Worm (Caenorhabditis elegans) whole organism, young adult: Measurements from ENCODE around the gene msrp-4.
"Not testable (repeated sequence)": the region's sequence is repeated elsewhere in the genome, so short reads cannot be mapped to it uniquely, and the experiment has no call there.

Source experiments
- B0336.3 ChIP-seq: fragments of 200-800 bp; sonication (Bioruptor generic); IDR thresholded peaks from 2 replicates; pipeline ENCODE4 v1.3.6; 2022; ENCODE audit warnings: missing genetic modification characterization, missing compliant biosample characterization
- C17E4.6 ChIP-seq: fragments of 200-800 bp; sonication (Bioruptor generic); IDR thresholded peaks from 2 replicates; pipeline ENCODE4 v1.3.6; 2022; ENCODE audit warnings: missing genetic modification reagents, missing genetic modification characterization, missing compliant biosample characterization
- D2030.7 ChIP-seq: fragments of 200-800 bp; sonication (Bioruptor generic); IDR thresholded peaks from 2 replicates; pipeline ENCODE4 v1.3.6; 2022; ENCODE audit warnings: missing genetic modification reagents, missing genetic modification characterization, missing compliant biosample characterization
- F10E7.11 ChIP-seq: sonication (generic microtip); optimal IDR thresholded peaks from 2 replicates; lab custom pipeline; 2017; ENCODE audit warnings: mild to moderate bottlenecking, missing genetic modification characterization, moderate library complexity, missing compliant biosample characterization
- F22D6.2 ChIP-seq: sonication (generic microtip); optimal IDR thresholded peaks from 2 replicates; lab custom pipeline; 2016; ENCODE audit warnings: mild to moderate bottlenecking, missing genetic modification characterization, missing compliant biosample characterization
- F23B12.7 ChIP-seq: sonication (generic microtip); optimal IDR thresholded peaks from 2 replicates; lab custom pipeline; 2017; ENCODE audit warnings: missing genetic modification characterization, mild to moderate bottlenecking, missing compliant biosample characterization, antibody characterized with exemption, moderate library complexity; ENCODE audit not compliant: insufficient read depth
- F52B5.7 ChIP-seq: sonication (generic microtip); optimal IDR thresholded peaks from 2 replicates; lab custom pipeline; 2016; ENCODE audit warnings: mild to moderate bottlenecking, missing genetic modification characterization, missing compliant biosample characterization
- T07F8.4 ChIP-seq: sonication (generic microtip); optimal IDR thresholded peaks from 2 replicates; lab custom pipeline; 2016; ENCODE audit warnings: mild to moderate bottlenecking, missing genetic modification characterization, moderate library complexity, missing compliant biosample characterization
- T26A5.8 ChIP-seq: sonication (generic microtip); optimal IDR thresholded peaks from 2 replicates; lab custom pipeline; 2016; ENCODE audit warnings: missing genetic modification characterization, missing compliant biosample characterization
- ama-1 ChIP-seq, 3 experiments: fragments of 150-350 bp in 1 of 3; sonication (generic microtip) in 2 of 3; optimal IDR thresholded peaks; 2 replicates each; lab custom pipeline; 2014 to 2018; ENCODE audit warnings: missing biosample characterization in 2 of 3, missing genetic modification characterization in 2 of 3, missing genetic modification reagents in 2 of 3
- atf-7 ChIP-seq: sonication (generic microtip); optimal IDR thresholded peaks from 2 replicates; lab custom pipeline; 2017; ENCODE audit warnings: mild to moderate bottlenecking, missing genetic modification characterization, missing compliant biosample characterization
- attf-3 ChIP-seq: fragments of 200-800 bp; sonication (Bioruptor generic); conservative IDR thresholded peaks from 2 replicates; pipeline ENCODE4 v1.3.6; 2022; ENCODE audit warnings: missing genetic modification reagents, missing genetic modification characterization, missing compliant biosample characterization
- attf-6 ChIP-seq: fragments of 200-800 bp; sonication (Bioruptor generic); IDR thresholded peaks from 2 replicates; pipeline ENCODE4 v1.3.6; 2022; ENCODE audit warnings: missing genetic modification reagents, missing genetic modification characterization, missing compliant biosample characterization
- cebp-1 ChIP-seq, 2 experiments: fragments of 200-800 bp in 1 of 2; sonication (Bioruptor generic) in 1 of 2; sonication (generic microtip) in 1 of 2; IDR thresholded peaks in 1 of 2; optimal IDR thresholded peaks in 1 of 2; 2 replicates each; pipeline versions ENCODE4 v1.3.6 to Lab custom; 2017 to 2022; ENCODE audit warnings: missing compliant biosample characterization in 2 of 2, missing genetic modification characterization in 2 of 2, mild to moderate bottlenecking in 1 of 2, missing genetic modification reagents in 1 of 2, moderate library complexity in 1 of 2
- ceh-58 ChIP-seq: fragments of 200-800 bp; sonication (Bioruptor generic); IDR thresholded peaks from 2 replicates; pipeline ENCODE4 v1.3.6; 2022; ENCODE audit warnings: missing genetic modification characterization, missing compliant biosample characterization
- ceh-79 ChIP-seq: sonication (generic microtip); optimal IDR thresholded peaks from 2 replicates; lab custom pipeline; 2017; ENCODE audit warnings: mild to moderate bottlenecking, missing genetic modification characterization, missing compliant biosample characterization
- die-1 ChIP-seq: sonication (generic microtip); optimal IDR thresholded peaks from 2 replicates; lab custom pipeline; 2016; ENCODE audit warnings: missing genotype, mild to moderate bottlenecking, missing genetic modification characterization, missing compliant biosample characterization
- egl-18 ChIP-seq: fragments of 200-800 bp; sonication (Bioruptor generic); IDR thresholded peaks from 2 replicates; pipeline ENCODE4 v1.3.6; 2022; ENCODE audit warnings: missing genetic modification reagents, missing genetic modification characterization, missing compliant biosample characterization
- ekl-4 ChIP-seq: fragments of 200-800 bp; sonication (Bioruptor generic); IDR thresholded peaks from 2 replicates; pipeline ENCODE4 v1.3.6; 2022; ENCODE audit warnings: missing genetic modification reagents, missing genetic modification characterization, missing compliant biosample characterization
- fkh-3 ChIP-seq: sonication (generic microtip); optimal IDR thresholded peaks from 2 replicates; lab custom pipeline; 2016; ENCODE audit warnings: mild to moderate bottlenecking, missing genetic modification characterization, missing compliant biosample characterization
- gei-17 ChIP-seq: fragments of 200-800 bp; sonication (Bioruptor generic); optimal IDR thresholded peaks from 2 replicates; lab custom pipeline; 2018; ENCODE audit warnings: mild to moderate bottlenecking, missing genetic modification characterization, missing compliant biosample characterization
- him-1 ChIP-seq: sonication (generic microtip); optimal IDR thresholded peaks from 2 replicates; lab custom pipeline; 2016; ENCODE audit warnings: missing genotype, missing genetic modification reagents, missing genetic modification characterization, missing compliant biosample characterization
- hlh-12 ChIP-seq: sonication (generic microtip); optimal IDR thresholded peaks from 2 replicates; lab custom pipeline; 2016; ENCODE audit warnings: missing genetic modification characterization, missing compliant biosample characterization
- hrde-1 ChIP-seq: sonication (generic microtip); optimal IDR thresholded peaks from 2 replicates; lab custom pipeline; 2016; ENCODE audit warnings: missing genetic modification characterization, mild to moderate bottlenecking, missing compliant biosample characterization, moderate library complexity, missing genotype, missing genetic modification reagents, borderline replicate concordance
- lin-26 ChIP-seq: fragments of 200-800 bp; sonication (Bioruptor generic); IDR thresholded peaks from 2 replicates; pipeline ENCODE4 v1.3.6; 2022; ENCODE audit warnings: missing genetic modification reagents, missing genetic modification characterization, missing compliant biosample characterization
- lir-1 ChIP-seq: fragments of 200-800 bp; sonication (Bioruptor generic); conservative IDR thresholded peaks from 2 replicates; pipeline ENCODE4 v1.3.6; 2022; ENCODE audit warnings: missing genetic modification reagents, missing genetic modification characterization, missing compliant biosample characterization
- mcd-1 ChIP-seq: fragments of 200-800 bp; sonication (Bioruptor generic); IDR thresholded peaks from 2 replicates; pipeline ENCODE4 v1.3.6; 2022; ENCODE audit warnings: missing genetic modification reagents, missing genetic modification characterization, missing compliant biosample characterization
- mel-28 ChIP-seq: sonication (generic microtip); optimal IDR thresholded peaks from 2 replicates; lab custom pipeline; 2016; ENCODE audit warnings: borderline replicate concordance, mild to moderate bottlenecking, missing genetic modification characterization, missing compliant biosample characterization
- mes-4 ChIP-seq: sonication (generic microtip); optimal IDR thresholded peaks from 2 replicates; lab custom pipeline; 2016; ENCODE audit warnings: missing genotype, missing genetic modification characterization, missing compliant biosample characterization
- nfyb-1 ChIP-seq: fragments of 200-800 bp; sonication (Bioruptor generic); IDR thresholded peaks from 2 replicates; pipeline ENCODE4 v1.3.6; 2022; ENCODE audit warnings: missing genetic modification reagents, missing genetic modification characterization, missing compliant biosample characterization
- nhr-120 ChIP-seq: fragments of 200-800 bp; sonication (Bioruptor generic); IDR thresholded peaks from 2 replicates; pipeline ENCODE4 v1.3.6; 2022; ENCODE audit warnings: missing genetic modification characterization, missing compliant biosample characterization
- nhr-27 ChIP-seq: fragments of 200-800 bp; sonication (Bioruptor generic); optimal IDR thresholded peaks from 2 replicates; lab custom pipeline; 2018; ENCODE audit warnings: mild to moderate bottlenecking, missing genetic modification characterization, moderate library complexity, missing compliant biosample characterization
- nhr-80 ChIP-seq: sonication (generic microtip); optimal IDR thresholded peaks from 2 replicates; lab custom pipeline; 2016; ENCODE audit warnings: missing genetic modification characterization, missing compliant biosample characterization
- pha-4 ChIP-seq: fragments of 150-350 bp; sonication (generic microtip); optimal IDR thresholded peaks from 2 replicates; lab custom pipeline; 2014; ENCODE audit warnings: missing biosample characterization, missing genetic modification reagents, missing genetic modification characterization
- rpc-1 ChIP-seq, 2 experiments: fragments of 150-350 bp in 1 of 2; sonication (generic microtip) in 1 of 2; optimal IDR thresholded peaks; 2 replicates each; lab custom pipeline; 2014 to 2018; ENCODE audit warnings: missing biosample characterization in 1 of 2, missing genetic modification characterization in 1 of 2, missing genetic modification reagents in 1 of 2, missing genotype in 1 of 2
- sea-2 ChIP-seq: fragments of 200-800 bp; sonication (Bioruptor generic); IDR thresholded peaks from 2 replicates; pipeline ENCODE4 v1.3.6; 2022; ENCODE audit warnings: missing genetic modification characterization, missing compliant biosample characterization
- sptf-2 ChIP-seq: fragments of 200-800 bp; sonication (Bioruptor generic); optimal IDR thresholded peaks from 2 replicates; lab custom pipeline; 2018; ENCODE audit warnings: mild to moderate bottlenecking, missing genetic modification characterization, missing compliant biosample characterization
- tbp1 ChIP-seq: fragments of 200-800 bp; sonication (Bioruptor generic); optimal IDR thresholded peaks from 2 replicates; lab custom pipeline; 2018; ENCODE audit warnings: mild to moderate bottlenecking, missing genetic modification characterization, missing compliant biosample characterization
- tbx-9 ChIP-seq: sonication (generic microtip); optimal IDR thresholded peaks from 2 replicates; lab custom pipeline; 2016; ENCODE audit warnings: borderline replicate concordance, missing genetic modification characterization, inconsistent platforms, missing compliant biosample characterization
- unc-130 ChIP-seq: sonication (generic microtip); optimal IDR thresholded peaks from 2 replicates; lab custom pipeline; 2016; ENCODE audit warnings: missing genetic modification reagents, missing genetic modification characterization, missing compliant biosample characterization
- unc-62 ChIP-seq: fragments of 150-350 bp; optimal IDR thresholded peaks from 2 replicates; lab custom pipeline; 2014; ENCODE audit warnings: missing biosample characterization, missing genetic modification reagents, missing genetic modification characterization
- xnd-1 ChIP-seq: sonication (generic microtip); optimal IDR thresholded peaks from 2 replicates; lab custom pipeline; 2016; ENCODE audit warnings: missing genotype, missing genetic modification reagents, missing genetic modification characterization, missing compliant biosample characterization
- zfh-2 ChIP-seq: fragments of 200-800 bp; sonication (Bioruptor generic); conservative IDR thresholded peaks from 2 replicates; pipeline ENCODE4 v1.3.6; 2022; ENCODE audit warnings: missing genetic modification reagents, missing genetic modification characterization, missing compliant biosample characterization
- ztf-18 ChIP-seq: sonication (generic microtip); optimal IDR thresholded peaks from 2 replicates; lab custom pipeline; 2016; ENCODE audit warnings: missing genotype, mild to moderate bottlenecking, missing genetic modification characterization, missing compliant biosample characterization

The msrp-4 gene

ce11 chrII:866801-867200 is 44.2 kb upstream of the msrp-4 start, which contains the start of gene Y46B2A.3 (continued):
- no peak for TF ChIP-seq unc-130 (GFP tag; lab: Kevin White, UChicago)

- TF ChIP-seq F22D6.2 (tag; lab: Kevin White, UChicago) = no peak
- TF ChIP-seq ceh-79 = no peak
- TF ChIP-seq D2030.7 (GFP tag; lab: Robert Waterston, UW) = no peak
- TF ChIP-seq cebp-1 (GFP tag; IDR thresholded peaks at IDR 0.05; lab: Robert Waterston, UW) = no peak
- TF ChIP-seq cebp-1 (tag; optimal IDR thresholded peaks at IDR 0.05; lab: Kevin White, UChicago) = no peak
- no peak for TF ChIP-seq him-1 (tag; lab: Kevin White, UChicago)
- no peak for TF ChIP-seq attf-3 (GFP tag; lab: Robert Waterston, UW)
- TF ChIP-seq hlh-12 = no peak
- no peak for TF ChIP-seq attf-6 (GFP tag; lab: Robert Waterston, UW)
- TF ChIP-seq F23B12.7 = no peak
- TF ChIP-seq ekl-4 (GFP tag; lab: Robert Waterston, UW) = no peak
- TF ChIP-seq T07F8.4 = no peak
Observed at ce11 chrII:861564-861963, 38.9 kb upstream of the msrp-4 start, which contains the start of gene Y46B2A.4. Gene Y46B2A.4 (plus strand): TSS chrII:861864.

ce11 chrII:850567-850966 is 27.9 kb upstream of the msrp-4 start, which contains the start of gene F28A10.5:
Gene F28A10.5 (minus strand): TSS chrII:850667.
- TF ChIP-seq zfh-2 (GFP tag; lab: Robert Waterston, UW); tbp1 (GFP tag; lab: Kevin White, UChicago); mes-4 (tag; lab: Kevin White, UChicago): not testable (repeated sequence)

- TF ChIP-seq nfyb-1 (GFP tag; lab: Robert Waterston, UW) (0 out of 2 replicates have a peak, but pooled peaks have one; percentile 52), lir-1 (GFP tag; lab: Robert Waterston, UW) (no peak), pha-4 (tag; lab: Kevin White, UChicago) (no peak), sea-2 (GFP tag; lab: Robert Waterston, UW) (no peak), ztf-18 (tag; lab: Kevin White, UChicago) (no peak), nhr-80 (peak; percentile 74), xnd-1 (tag; lab: Kevin White, UChicago) (no peak), nhr-120 (GFP tag; lab: Robert Waterston, UW) (no peak), sptf-2 (GFP tag; lab: Kevin White, UChicago) (no peak), F10E7.11 (tag; lab: Kevin White, UChicago) (no peak), C17E4.6 (GFP tag; lab: Robert Waterston, UW) (no peak), die-1 (tag; lab: Kevin White, UChicago) (no peak), fkh-3 (tag; lab: Kevin White, UChicago) (no peak), rpc-1 (optimal IDR thresholded peaks at IDR 0.05; lab: Kevin White, UChicago) (no peak), rpc-1 (tag; optimal IDR thresholded peaks at IDR 0.05; lab: Kevin White, UChicago) (no peak), B0336.3 (GFP tag; lab: Robert Waterston, UW) (peak; percentile 70), mes-4 (tag; lab: Kevin White, UChicago) (no peak), mcd-1 (GFP tag; lab: Robert Waterston, UW) (peak; percentile 41; the same call in 1 of the 2 replicates), tbx-9 (no peak), unc-62 (GFP tag; lab: Kevin White, UChicago) (no peak), mel-28 (tag; lab: Kevin White, UChicago) (no peak), hrde-1 (tag; lab: Kevin White, UChicago) (no peak), him-1 (tag; lab: Kevin White, UChicago) (no peak), lin-26 (GFP tag; lab: Robert Waterston, UW) (no peak), T26A5.8 (tag; lab: Kevin White, UChicago) (no peak), atf-7 (tag; lab: Kevin White, UChicago) (no peak), egl-18 (no peak), ama-1 (optimal IDR thresholded peaks at IDR 0.05; lab: Kevin White, UChicago) (peak; percentile 41), ama-1 (GFP tag; optimal IDR thresholded peaks at IDR 0.05; lab: Kevin White, UChicago) (no peak), ceh-58 (GFP tag; lab: Robert Waterston, UW) (no peak), nhr-27 (tag; lab: Kevin White, UChicago) (no peak), F52B5.7 (tag; lab: Kevin White, UChicago) (no peak), gei-17 (GFP tag; lab: Kevin White, UChicago) (no peak)
Observed at ce11 chrII:848519-848918, 25.9 kb upstream of the msrp-4 start, which contains the start of the genes acdh-9 and F28A10.13. Gene acdh-9 (minus strand): TSS chrII:848603. Gene F28A10.13 (plus strand): TSS chrII:848812.
